Worm (Caenorhabditis elegans) whole organism, mixed stage, embryonic: ENCODE measurements around the gene pdk-1.

Experiments used
- hlh-1 ChIP-seq: fragments of 150-350 bp; optimal IDR thresholded peaks from 2 replicates; lab custom pipeline; 2014; ENCODE audit warnings: missing biosample characterization, missing genetic modification reagents, missing genetic modification characterization
- sem-2 ChIP-seq: fragments of 200-800 bp; sonication (Bioruptor generic); optimal IDR thresholded peaks from 2 replicates; lab custom pipeline; 2018; ENCODE audit warnings: mild to moderate bottlenecking, missing genetic modification characterization, missing compliant biosample characterization
- sptf-1 ChIP-seq: sonication (generic microtip); optimal IDR thresholded peaks from 2 replicates; lab custom pipeline; 2017; ENCODE audit warnings: mild to moderate bottlenecking, missing genetic modification characterization, moderate library complexity, missing compliant biosample characterization
- unc-39 ChIP-seq: fragments of 150-350 bp; optimal IDR thresholded peaks from 2 replicates; lab custom pipeline; 2014; ENCODE audit warnings: missing biosample characterization, missing genetic modification characterization
- unc-62 ChIP-seq: fragments of 150-350 bp; optimal IDR thresholded peaks from 2 replicates; lab custom pipeline; 2014; ENCODE audit warnings: missing biosample characterization, missing genetic modification reagents, missing genetic modification characterization
- ztf-11 ChIP-seq: fragments of 150-350 bp; optimal IDR thresholded peaks from 2 replicates; lab custom pipeline; 2014; ENCODE audit warnings: missing biosample characterization, missing genetic modification characterization

ce11 chrX:1327201-1327600, 6.1 kb downstream of the pdk-1 start:
- TF ChIP-seq ztf-11 (no peak), hlh-1 (tag; lab: Kevin White, UChicago) (no peak), unc-39 (tag; lab: Kevin White, UChicago) (no peak), sptf-1 (tag; lab: Kevin White, UChicago) (no peak), unc-62 (GFP tag; lab: Kevin White, UChicago) (no peak), sem-2 (GFP tag; lab: Kevin White, UChicago) (no peak)
